Worm (Caenorhabditis elegans): ENCODE data around the gene tsp-8.

ce11 chrX:14736220-14736619 lies 6.9 kb upstream of the tsp-8 start:
- TF ChIP-seq unc-62 (GFP tag; optimal IDR thresholded peaks at IDR 0.05) (no peak), zip-8 (tag; optimal IDR thresholded peaks at IDR 0.05) (no peak), ces-1 (GFP tag; optimal IDR thresholded peaks at IDR 0.05) (no peak), elt-3 (tag; optimal IDR thresholded peaks at IDR 0.05) (no peak)

Measured in whole organism, mixed stage, embryonic.